Worm (Caenorhabditis elegans) whole organism, L1 larva: ENCODE measurements around the gene F49E8.6.

Experiments used
- C04F5.9 ChIP-seq: sonication (generic microtip); optimal IDR thresholded peaks from 2 replicates; lab custom pipeline; 2016; ENCODE audit warnings: missing genetic modification characterization, missing compliant biosample characterization
- C16A3.4 ChIP-seq: fragments of 150-350 bp; optimal IDR thresholded peaks from 2 replicates; lab custom pipeline; 2014; ENCODE audit warnings: missing biosample characterization, missing genetic modification characterization
- C34B4.2 ChIP-seq: sonication (generic microtip); optimal IDR thresholded peaks from 2 replicates; lab custom pipeline; 2017; ENCODE audit warnings: mild to moderate bottlenecking, missing genetic modification characterization, missing compliant biosample characterization
- F16B12.6 ChIP-seq: fragments of 150-350 bp; optimal IDR thresholded peaks from 2 replicates; lab custom pipeline; 2014; ENCODE audit warnings: missing biosample characterization, missing genetic modification characterization
- Y116A8C.19 ChIP-seq: sonication (generic microtip); optimal IDR thresholded peaks from 2 replicates; lab custom pipeline; 2016; ENCODE audit warnings: missing compliant biosample characterization, missing genetic modification characterization, borderline replicate concordance
- aly-2 ChIP-seq: fragments of 150-350 bp; optimal IDR thresholded peaks from 2 replicates; lab custom pipeline; 2014; ENCODE audit warnings: missing biosample characterization, missing genetic modification characterization
- blmp-1 ChIP-seq: fragments of 150-350 bp; optimal IDR thresholded peaks from 2 replicates; lab custom pipeline; 2014; ENCODE audit warnings: missing biosample characterization, missing genetic modification characterization
- ceh-63 ChIP-seq: fragments of 200-800 bp; sonication (Bioruptor generic); optimal IDR thresholded peaks from 2 replicates; lab custom pipeline; 2018; ENCODE audit warnings: mild to moderate bottlenecking, missing genetic modification characterization, missing compliant biosample characterization
- ceh-82 ChIP-seq, 3 experiments: fragments of 150-350 bp in 1 of 3; sonication (generic microtip) in 2 of 3; optimal IDR thresholded peaks; 2 replicates each; lab custom pipeline; 2014 to 2017; ENCODE audit warnings: missing biosample characterization in 3 of 3, missing genetic modification characterization in 3 of 3
- ceh-90 ChIP-seq: sonication (generic microtip); optimal IDR thresholded peaks from 2 replicates; lab custom pipeline; 2016; ENCODE audit warnings: missing genetic modification characterization, missing compliant biosample characterization
- ces-1 ChIP-seq: fragments of 150-350 bp; optimal IDR thresholded peaks from 2 replicates; lab custom pipeline; 2014; ENCODE audit warnings: missing biosample characterization, missing genetic modification reagents, missing genetic modification characterization
- dpl-1 ChIP-seq, 3 experiments: fragments of 150-350 bp in 2 of 3; sonication (generic microtip) in 1 of 3; optimal IDR thresholded peaks; 2 replicates each; lab custom pipeline; 2014 to 2017; ENCODE audit warnings: missing biosample characterization in 3 of 3, missing genetic modification characterization in 3 of 3, missing genetic modification reagents in 3 of 3
- dsc-1 ChIP-seq: sonication (generic microtip); optimal IDR thresholded peaks from 2 replicates; lab custom pipeline; 2016; ENCODE audit warnings: mild to moderate bottlenecking, missing genetic modification characterization, missing compliant biosample characterization
- efl-1 ChIP-seq, 4 experiments: fragments of 150-350 bp; optimal IDR thresholded peaks in 3 of 4; peaks in 1 of 4; 1 replicate in 1 of 4; 2 replicates in 3 of 4; lab custom pipeline; 2014; ENCODE audit warnings: missing biosample characterization in 2 of 4, missing genetic modification characterization in 2 of 4, missing genetic modification reagents in 2 of 4
- egl-13 ChIP-seq: sonication (generic microtip); optimal IDR thresholded peaks from 2 replicates; lab custom pipeline; 2016; ENCODE audit warnings: missing genotype, missing genetic modification reagents, missing genetic modification characterization, missing compliant biosample characterization
- egl-27 ChIP-seq, 2 experiments: fragments of 150-350 bp in 1 of 2; sonication (generic microtip); optimal IDR thresholded peaks; 3 replicates each; lab custom pipeline; 2017 to 2018; ENCODE audit warnings: missing biosample characterization in 2 of 2, missing genetic modification characterization in 2 of 2, missing genetic modification reagents in 2 of 2
- elt-2 ChIP-seq: sonication (generic microtip); optimal IDR thresholded peaks from 2 replicates; lab custom pipeline; 2016; ENCODE audit warnings: missing genetic modification characterization, mild to moderate bottlenecking, inconsistent platforms, missing compliant biosample characterization, missing genetic modification reagents
- elt-3 ChIP-seq, 6 experiments: fragments of 150-350 bp in 1 of 6; sonication (generic microtip); optimal IDR thresholded peaks; 2 replicates each; lab custom pipeline; 2017 to 2018; ENCODE audit warnings: missing biosample characterization in 6 of 6, missing genetic modification characterization in 6 of 6, inconsistent platforms in 1 of 6
- ets-5 ChIP-seq: fragments of 200-800 bp; sonication (Bioruptor generic); IDR thresholded peaks from 2 replicates; pipeline ENCODE4 v1.3.6; 2022; ENCODE audit warnings: missing genetic modification characterization, missing compliant biosample characterization
- fkh-8 ChIP-seq: sonication (generic microtip); optimal IDR thresholded peaks from 2 replicates; lab custom pipeline; 2016; ENCODE audit warnings: mild to moderate bottlenecking, missing genetic modification characterization, missing compliant biosample characterization
- fos-1 ChIP-seq: fragments of 150-350 bp; optimal IDR thresholded peaks from 2 replicates; lab custom pipeline; 2014; ENCODE audit warnings: missing biosample characterization, missing genetic modification characterization
- grh-1 ChIP-seq: fragments of 200-800 bp; sonication (Bioruptor generic); IDR thresholded peaks from 2 replicates; pipeline ENCODE4 v1.3.6; 2022; ENCODE audit warnings: missing genetic modification reagents, missing genetic modification characterization, missing compliant biosample characterization
- hlh-4 ChIP-seq: sonication (generic microtip); optimal IDR thresholded peaks from 2 replicates; lab custom pipeline; 2016; ENCODE audit warnings: mild to moderate bottlenecking, missing genetic modification characterization, missing compliant biosample characterization
- irx-1 ChIP-seq: sonication (generic microtip); optimal IDR thresholded peaks from 2 replicates; lab custom pipeline; 2016; ENCODE audit warnings: missing genetic modification characterization, missing compliant biosample characterization
- isw-1 ChIP-seq: fragments of 200-800 bp; sonication (Bioruptor generic); IDR thresholded peaks from 2 replicates; pipeline ENCODE4 v1.3.6; 2022; ENCODE audit warnings: missing genetic modification characterization, missing compliant biosample characterization
- jun-1 ChIP-seq: fragments of 150-350 bp; optimal IDR thresholded peaks from 2 replicates; lab custom pipeline; 2014; ENCODE audit warnings: missing biosample characterization, missing genetic modification reagents, missing genetic modification characterization
- lin-13 ChIP-seq: fragments of 150-350 bp; optimal IDR thresholded peaks from 2 replicates; lab custom pipeline; 2014; ENCODE audit warnings: missing biosample characterization, missing genetic modification reagents, missing genetic modification characterization
- lin-39 ChIP-seq: fragments of 150-350 bp; optimal IDR thresholded peaks from 2 replicates; lab custom pipeline; 2014; ENCODE audit warnings: missing biosample characterization, missing genetic modification reagents, missing genetic modification characterization
- lir-3 ChIP-seq: sonication (generic microtip); optimal IDR thresholded peaks from 2 replicates; lab custom pipeline; 2016; ENCODE audit warnings: mild to moderate bottlenecking, missing genetic modification characterization, moderate library complexity, missing compliant biosample characterization; ENCODE audit not compliant: poor library complexity
- lsy-2 ChIP-seq, 2 experiments: fragments of 150-350 bp; optimal IDR thresholded peaks; 2 replicates each; lab custom pipeline; 2014; ENCODE audit warnings: missing biosample characterization in 2 of 2, missing genetic modification characterization in 2 of 2
- mab-9 ChIP-seq: fragments of 200-800 bp; sonication (Bioruptor generic); IDR thresholded peaks from 2 replicates; pipeline ENCODE4 v1.3.6; 2022; ENCODE audit warnings: missing genetic modification reagents, missing genetic modification characterization, missing compliant biosample characterization
- mef-2 ChIP-seq: fragments of 150-350 bp; optimal IDR thresholded peaks from 2 replicates; lab custom pipeline; 2014; ENCODE audit warnings: missing biosample characterization, missing genetic modification characterization
- mep-1 ChIP-seq: fragments of 150-350 bp; optimal IDR thresholded peaks from 2 replicates; lab custom pipeline; 2014; ENCODE audit warnings: missing biosample characterization, missing genetic modification characterization
- nhr-11 ChIP-seq: fragments of 150-350 bp; optimal IDR thresholded peaks from 2 replicates; lab custom pipeline; 2014; ENCODE audit warnings: missing biosample characterization, missing genetic modification characterization
- nhr-19 ChIP-seq: fragments of 200-800 bp; sonication (Bioruptor generic); conservative IDR thresholded peaks from 2 replicates; pipeline ENCODE4 v1.3.6; 2022; ENCODE audit warnings: missing genetic modification characterization, missing compliant biosample characterization
- nhr-20 ChIP-seq: sonication (generic microtip); optimal IDR thresholded peaks from 2 replicates; lab custom pipeline; 2016; ENCODE audit warnings: mild to moderate bottlenecking, missing genetic modification characterization, missing compliant biosample characterization
- nhr-237 ChIP-seq: fragments of 150-350 bp; optimal IDR thresholded peaks from 2 replicates; lab custom pipeline; 2014; ENCODE audit warnings: missing biosample characterization, missing genetic modification characterization
- nhr-47 ChIP-seq: sonication (generic microtip); optimal IDR thresholded peaks from 2 replicates; lab custom pipeline; 2016; ENCODE audit warnings: mild to moderate bottlenecking, missing genetic modification characterization, moderate library complexity, missing compliant biosample characterization
- nhr-71 ChIP-seq: sonication (generic microtip); optimal IDR thresholded peaks from 2 replicates; lab custom pipeline; 2016; ENCODE audit warnings: mild to moderate bottlenecking, missing genetic modification characterization, moderate library complexity, missing compliant biosample characterization
- nhr-76 ChIP-seq: sonication (generic microtip); optimal IDR thresholded peaks from 2 replicates; lab custom pipeline; 2017; ENCODE audit warnings: missing biosample characterization, missing genetic modification characterization
- nhr-77 ChIP-seq: fragments of 150-350 bp; optimal IDR thresholded peaks from 2 replicates; lab custom pipeline; 2014; ENCODE audit warnings: missing biosample characterization, missing genetic modification characterization
- skn-1 ChIP-seq: fragments of 150-350 bp; optimal IDR thresholded peaks from 2 replicates; lab custom pipeline; 2014; ENCODE audit warnings: missing biosample characterization, missing genetic modification characterization
- snpc-4 ChIP-seq: fragments of 150-350 bp; optimal IDR thresholded peaks from 2 replicates; lab custom pipeline; 2014; ENCODE audit warnings: missing biosample characterization, missing genetic modification characterization
- snu-23 ChIP-seq: sonication (generic microtip); optimal IDR thresholded peaks from 2 replicates; lab custom pipeline; 2016; ENCODE audit warnings: missing genetic modification characterization, missing compliant biosample characterization
- swsn-7 ChIP-seq: sonication (generic microtip); optimal IDR thresholded peaks from 2 replicates; lab custom pipeline; 2016; ENCODE audit warnings: missing genetic modification characterization, missing compliant biosample characterization
- tbx-2 ChIP-seq: sonication (generic microtip); optimal IDR thresholded peaks from 2 replicates; lab custom pipeline; 2016; ENCODE audit warnings: missing genetic modification characterization, missing compliant biosample characterization
- unc-130 ChIP-seq: fragments of 150-350 bp; optimal IDR thresholded peaks from 2 replicates; lab custom pipeline; 2017; ENCODE audit warnings: missing biosample characterization, missing genetic modification characterization, inconsistent platforms
- unc-86 ChIP-seq: sonication (generic microtip); optimal IDR thresholded peaks from 2 replicates; lab custom pipeline; 2016; ENCODE audit warnings: missing genetic modification characterization, missing compliant biosample characterization
- vab-15 ChIP-seq: sonication (generic microtip); optimal IDR thresholded peaks from 2 replicates; lab custom pipeline; 2017; ENCODE audit warnings: missing genotype, mild to moderate bottlenecking, missing genetic modification characterization, missing compliant biosample characterization
- zag-1 ChIP-seq: fragments of 150-350 bp; optimal IDR thresholded peaks from 2 replicates; lab custom pipeline; 2014; ENCODE audit warnings: missing biosample characterization, missing genetic modification characterization
- ztf-11 ChIP-seq, 2 experiments: sonication (generic microtip); optimal IDR thresholded peaks; 2 replicates each; lab custom pipeline; 2016 to 2017; ENCODE audit warnings: missing genetic modification characterization in 2 of 2, missing biosample characterization in 1 of 2, missing compliant biosample characterization in 1 of 2
- ztf-4 ChIP-seq: fragments of 150-350 bp; optimal IDR thresholded peaks from 2 replicates; lab custom pipeline; 2014; ENCODE audit warnings: missing biosample characterization, missing genetic modification characterization

F49E8.6 gene

DNA sequence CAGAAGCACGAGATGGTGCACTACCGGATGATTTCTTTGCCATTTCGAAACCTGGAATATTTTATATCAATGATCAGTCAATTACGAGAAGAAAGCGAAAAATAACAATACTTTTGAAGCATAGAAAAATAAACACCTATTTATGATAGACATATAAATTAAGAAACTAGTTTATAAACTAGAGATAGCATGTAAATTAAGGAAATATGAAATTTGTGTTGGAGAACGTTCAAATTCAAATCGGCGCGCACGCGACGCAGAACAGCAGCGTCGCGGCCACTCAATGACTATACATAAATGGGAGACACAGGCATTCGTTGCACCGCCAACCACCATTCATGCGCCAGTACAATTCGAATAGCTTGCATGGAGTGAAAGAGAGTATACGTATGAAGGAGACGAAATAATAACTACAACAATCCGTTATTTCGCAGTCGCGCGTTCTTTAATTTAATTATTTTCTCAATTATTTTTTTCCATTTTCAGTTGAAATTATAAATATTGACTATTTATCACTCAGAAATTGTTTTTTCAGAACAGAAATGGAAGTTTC lies 25.7 kb upstream of the F49E8.6 start, which contains the start of the genes cec-5 and nol-10:
cec-5 (minus strand) TSS at position 51 of the 553 bp plus-strand sequence.
nol-10 (plus strand) TSS at position 536 of the 553 bp plus-strand sequence.
- TF ChIP-seq elt-2 (peak; percentile 48), ets-5 (GFP tag; lab: Robert Waterston, UW) (no peak), ces-1 (no peak), swsn-7 (tag; lab: Kevin White, UChicago) (peak; percentile 75), nhr-11 (tag; lab: Kevin White, UChicago) (no peak), ztf-4 (tag; lab: Kevin White, UChicago) (peak; percentile 22), nhr-19 (GFP tag; lab: Robert Waterston, UW) (peak; percentile 44), fkh-8 (tag; lab: Kevin White, UChicago) (peak; percentile 71), irx-1 (tag; lab: Kevin White, UChicago) (peak; percentile 12), nhr-76 (tag; lab: Kevin White, UChicago) (no peak), ceh-63 (GFP tag; lab: Kevin White, UChicago) (no peak), snpc-4 (peak; percentile 34), tbx-2 (tag; lab: Kevin White, UChicago) (peak; percentile 73), zag-1 (peak; percentile 38), nhr-71 (peak; percentile 85), dsc-1 (peak; percentile 43), ceh-82 (tag; optimal IDR thresholded peaks at IDR 0.05; lab: Kevin White, UChicago) (peak; percentile 12 to 66 (median 54)), blmp-1 (tag; lab: Kevin White, UChicago) (peak; percentile 34), elt-3 (tag; optimal IDR thresholded peaks at IDR 0.05; lab: Kevin White, UChicago) (peak in 1 of 6 experiments; percentile 21), nhr-20 (peak; percentile 74), egl-27 (tag; optimal IDR thresholded peaks at IDR 0.05; lab: Kevin White, UChicago) (peak in 1 of 2 experiments; percentile 33), jun-1 (tag; lab: Kevin White, UChicago) (no peak), grh-1 (GFP tag; lab: Robert Waterston, UW) (no peak), nhr-237 (tag; lab: Kevin White, UChicago) (peak; percentile 32), nhr-47 (tag; lab: Kevin White, UChicago) (peak; percentile 74), Y116A8C.19 (no peak), unc-86 (tag; lab: Kevin White, UChicago) (peak; percentile 57), mab-9 (GFP tag; lab: Robert Waterston, UW) (no peak), unc-130 (tag; lab: Kevin White, UChicago) (peak; percentile 72), C04F5.9 (tag; lab: Kevin White, UChicago) (no peak), lin-13 (GFP tag; lab: Kevin White, UChicago) (peak; percentile 73), lin-39 (tag; lab: Kevin White, UChicago) (no peak), mef-2 (tag; lab: Kevin White, UChicago) (no peak), C16A3.4 (tag; lab: Kevin White, UChicago) (peak; percentile 79), nhr-77 (tag; lab: Kevin White, UChicago) (peak; percentile 66), vab-15 (tag; lab: Kevin White, UChicago) (no peak), dpl-1 (GFP tag; optimal IDR thresholded peaks at IDR 0.05; lab: Kevin White, UChicago) (peak; percentile 67 to 80 (median 74)), efl-1 (optimal IDR thresholded peaks at IDR 0.05; lab: Kevin White, UChicago) (peak; percentile 78 to 81), efl-1 (GFP tag; optimal IDR thresholded peaks at IDR 0.05 in 1 of 2; lab: Kevin White, UChicago) (peak; percentile 75 to 96), hlh-4 (tag; lab: Kevin White, UChicago) (no peak), fos-1 (peak; percentile 53), isw-1 (peak; percentile 47; the same call in 1 of the 2 replicates), ceh-90 (tag; lab: Kevin White, UChicago) (no peak), lir-3 (tag; lab: Kevin White, UChicago) (peak; percentile 23), egl-13 (tag; lab: Kevin White, UChicago) (peak; percentile 58), lsy-2 (tag; optimal IDR thresholded peaks at IDR 0.05; lab: Kevin White, UChicago) (peak; percentile 72 to 86), skn-1 (tag; lab: Kevin White, UChicago) (peak; percentile 40), C34B4.2 (tag; lab: Kevin White, UChicago) (no peak), ztf-11 (tag; optimal IDR thresholded peaks at IDR 0.05; lab: Kevin White, UChicago) (peak in 1 of 2 experiments; percentile 29), mep-1 (tag; lab: Kevin White, UChicago) (peak; percentile 76), aly-2 (tag; lab: Kevin White, UChicago) (no peak), snu-23 (peak; percentile 89), F16B12.6 (tag; lab: Kevin White, UChicago) (peak; percentile 47)
